Worm (Caenorhabditis elegans): ENCODE data around the gene C17B7.5.

DNA sequence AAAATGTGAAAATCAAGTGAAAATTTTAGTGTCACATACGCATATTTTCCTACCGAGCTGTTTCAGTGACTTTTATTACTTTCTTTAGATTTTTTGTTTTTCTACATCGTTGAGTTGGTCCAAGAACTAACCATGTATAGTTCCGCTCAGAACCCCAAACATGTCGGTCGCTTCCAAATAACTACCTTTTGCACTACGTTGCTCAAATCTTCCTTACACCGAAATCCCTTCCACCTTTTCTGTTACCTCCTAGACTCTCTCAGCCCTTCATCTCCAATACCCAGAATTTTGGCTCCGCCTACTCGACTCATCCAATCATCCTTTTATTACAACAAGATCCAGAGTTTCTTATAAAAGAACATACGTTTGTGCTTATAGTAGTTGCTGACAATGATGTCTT is 48.8 kb upstream of the C17B7.5 start, which contains the start of gene F35F10.5:
- TF ChIP-seq zag-1 (tag; optimal IDR thresholded peaks at IDR 0.05) (no peak), aly-2 (tag; optimal IDR thresholded peaks at IDR 0.05) (no peak), ztf-11 (tag; optimal IDR thresholded peaks at IDR 0.05) (no peak), lin-39 (tag; optimal IDR thresholded peaks at IDR 0.05) (no peak), snpc-4 (tag; optimal IDR thresholded peaks at IDR 0.05) (no peak), rnt-1 (tag; optimal IDR thresholded peaks at IDR 0.05) (no peak), nhr-237 (tag; optimal IDR thresholded peaks at IDR 0.05) (no peak), pax-3 (tag; optimal IDR thresholded peaks at IDR 0.05) (no peak)
